Worm (Caenorhabditis elegans): Measurements from ENCODE around the gene F09C8.1.

F09C8.1 gene

DNA sequence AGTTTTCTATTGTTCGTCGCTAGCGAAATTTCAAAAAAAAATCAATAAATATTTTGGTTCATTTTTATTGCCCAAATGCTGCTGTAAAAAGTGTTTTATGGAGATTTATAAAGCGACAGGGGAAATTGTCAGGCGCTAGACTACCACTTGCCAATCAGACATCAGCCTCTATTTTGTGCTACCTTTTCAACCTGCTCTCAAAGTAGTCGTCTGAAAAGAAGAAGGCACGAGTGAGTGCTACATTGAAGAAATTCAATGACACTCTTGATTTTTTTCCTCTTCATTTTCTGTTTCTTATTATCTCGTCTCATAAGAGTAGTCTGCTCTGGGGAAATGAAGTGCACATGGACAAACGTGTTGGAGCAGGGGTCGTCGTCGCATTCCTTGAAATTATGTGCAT lies 42.6 kb upstream of the F09C8.1 start (continued):
- TF ChIP-seq lsy-12 (tag; optimal IDR thresholded peaks at IDR 0.05) (peak; percentile 15), nhr-237 (tag; optimal IDR thresholded peaks at IDR 0.05) (no peak), elt-2 (tag; optimal IDR thresholded peaks at IDR 0.05) (peak; percentile 50), nhr-23 (tag; optimal IDR thresholded peaks at IDR 0.05) (peak; percentile 56), R02D3.7 (tag; optimal IDR thresholded peaks at IDR 0.05) (peak; percentile 48), ceh-82 (tag; optimal IDR thresholded peaks at IDR 0.05) (peak; percentile 49), unc-39 (tag; optimal IDR thresholded peaks at IDR 0.05) (no peak), sea-2 (GFP tag; optimal IDR thresholded peaks at IDR 0.05) (no peak), ztf-4 (tag; optimal IDR thresholded peaks at IDR 0.05) (no peak)

DNA sequence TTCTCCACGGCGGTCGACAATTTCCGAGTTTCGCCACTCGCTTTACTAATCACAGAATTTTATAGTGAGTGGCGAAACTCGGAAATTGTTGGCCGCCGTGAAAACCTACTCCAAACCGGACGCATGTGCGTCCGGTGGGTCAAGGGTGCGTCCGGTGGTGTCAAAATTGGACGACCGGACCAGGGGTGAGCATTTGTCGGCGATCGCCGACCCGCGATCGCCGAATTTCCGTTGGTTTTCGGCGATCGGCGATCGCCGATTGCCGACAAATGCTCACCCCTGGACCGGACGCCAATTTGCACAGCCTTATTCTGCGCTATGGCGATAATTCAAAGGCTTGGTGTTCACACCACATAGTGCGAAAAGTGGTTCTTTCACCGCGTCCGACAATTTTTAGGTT lies 41.0 kb upstream of the F09C8.1 start:
- no peak for TF ChIP-seq ceh-9 (tag; optimal IDR thresholded peaks at IDR 0.05)

DNA sequence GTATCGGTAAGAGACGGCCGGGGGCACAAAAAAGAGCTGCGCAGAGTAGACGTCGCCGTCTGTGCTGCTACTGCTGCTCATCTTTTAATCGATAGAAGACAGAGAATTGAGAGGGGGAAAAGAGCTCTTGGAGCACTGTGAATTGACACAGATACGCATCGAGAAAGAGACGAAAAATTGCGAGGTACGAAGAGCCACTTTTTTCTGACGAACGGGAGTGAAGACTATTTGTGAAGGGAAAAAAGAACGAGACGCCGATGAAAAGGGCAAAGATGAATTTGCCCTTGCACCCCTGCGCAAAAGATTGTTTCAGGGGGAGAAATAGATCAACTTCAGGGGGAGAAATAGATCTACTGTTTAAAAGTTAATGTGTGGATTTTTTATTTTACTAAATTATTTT lies 38.9 kb upstream of the F09C8.1 start:
- TF ChIP-seq skn-1 (tag; optimal IDR thresholded peaks at IDR 0.05) (peak; percentile 31), nhr-12 (tag; optimal IDR thresholded peaks at IDR 0.05) (no peak), nhr-23 (tag; optimal IDR thresholded peaks at IDR 0.05) (no peak), nhr-237 (tag; optimal IDR thresholded peaks at IDR 0.05) (no peak), egl-5 (tag; optimal IDR thresholded peaks at IDR 0.05) (peak; percentile 38), nhr-76 (tag; optimal IDR thresholded peaks at IDR 0.05) (no peak), hmg-11 (tag; optimal IDR thresholded peaks at IDR 0.05) (peak; percentile 30), ceh-28 (tag; optimal IDR thresholded peaks at IDR 0.05) (peak; percentile 72), ceh-82 (tag; optimal IDR thresholded peaks at IDR 0.05) (peak; percentile 4), nhr-28 (tag; optimal IDR thresholded peaks at IDR 0.05) (no peak), nfya-1 (tag; optimal IDR thresholded peaks at IDR 0.05; ENCODE audit: insufficient read depth) (peak; percentile 49), daf-12 (tag; optimal IDR thresholded peaks at IDR 0.05) (no peak), lin-15B (tag; optimal IDR thresholded peaks at IDR 0.05) (peak; percentile 14), tbx-2 (tag; optimal IDR thresholded peaks at IDR 0.05) (peak; percentile 80), snpc-4 (tag; optimal IDR thresholded peaks at IDR 0.05) (peak; percentile 44), elt-1 (tag; optimal IDR thresholded peaks at IDR 0.05) (no peak), pha-4 (tag; optimal IDR thresholded peaks at IDR 0.05) (peak; percentile 11), fkh-10 (GFP tag; optimal IDR thresholded peaks at IDR 0.05) (peak; percentile 53), lin-39 (tag; optimal IDR thresholded peaks at IDR 0.05) (peak; percentile 80)

DNA sequence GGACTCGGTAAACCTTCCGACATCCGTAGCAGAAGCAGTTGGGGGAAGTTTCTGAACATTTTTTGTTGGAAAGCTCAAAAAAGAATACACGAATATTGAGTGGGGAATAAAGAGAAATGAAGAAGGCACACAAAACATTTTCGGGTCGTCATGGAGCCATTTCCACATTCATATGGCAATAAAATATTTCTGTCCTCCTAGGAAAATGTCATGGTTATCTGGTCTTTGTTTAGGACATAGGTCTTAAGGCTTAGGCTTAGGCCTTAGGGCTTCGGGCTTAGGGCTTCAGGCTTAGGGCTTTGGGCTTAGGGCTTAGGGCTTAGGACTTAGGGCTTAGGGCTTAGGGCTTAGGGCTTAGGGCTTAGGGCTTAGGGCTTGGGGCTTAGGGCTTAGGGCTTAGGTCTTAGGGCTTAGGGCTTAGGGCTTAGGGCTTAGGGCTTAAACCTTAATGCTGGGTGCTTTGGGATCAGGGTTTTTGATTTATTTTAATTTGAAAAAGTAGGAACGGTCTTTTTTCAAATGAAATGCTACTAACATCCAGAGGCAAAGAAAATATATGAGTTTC lies 36.0 kb upstream of the F09C8.1 start, which contains the start of gene R11.3:
R11.3 (minus strand) TSS at position 51 of the 565 bp plus-strand sequence.
- TF ChIP-seq elt-1 (tag; optimal IDR thresholded peaks at IDR 0.05): no peak
- no peak for TF ChIP-seq egl-27 (tag; optimal IDR thresholded peaks at IDR 0.05)
- no peak for TF ChIP-seq ZK546.5 (tag; optimal IDR thresholded peaks at IDR 0.05)
- TF ChIP-seq egl-5 (tag; optimal IDR thresholded peaks at IDR 0.05): no peak
- no peak for TF ChIP-seq nhr-237 (tag; optimal IDR thresholded peaks at IDR 0.05)

DNA sequence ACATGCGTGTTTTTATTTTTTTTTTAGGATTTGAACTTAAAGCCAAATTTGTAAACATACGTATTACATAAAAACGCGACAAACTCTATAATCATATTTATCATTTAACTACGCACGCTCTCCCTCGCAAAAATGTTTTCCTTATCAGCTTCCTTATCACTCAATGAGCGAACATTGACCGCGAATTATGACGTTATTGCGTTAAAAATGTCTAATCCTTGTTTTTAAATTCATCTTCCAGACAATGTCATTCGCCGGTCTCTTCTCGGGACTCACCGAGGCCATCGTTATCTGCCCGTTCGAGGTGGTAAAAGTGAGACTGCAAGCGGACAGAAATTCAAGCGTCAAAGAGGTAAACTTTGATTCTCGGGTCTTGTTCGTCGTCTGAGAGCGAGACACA lies 29.2 kb upstream of the F09C8.1 start:
- peak; percentile 13 for TF ChIP-seq ceh-28 (tag; optimal IDR thresholded peaks at IDR 0.05)
- peak; percentile 99 for TF ChIP-seq elt-2 (tag; optimal IDR thresholded peaks at IDR 0.05)
- TF ChIP-seq nhr-12 (tag; optimal IDR thresholded peaks at IDR 0.05): no peak
- peak; percentile 43 for TF ChIP-seq nhr-23 (tag; optimal IDR thresholded peaks at IDR 0.05)
- no peak for TF ChIP-seq egl-27 (tag; optimal IDR thresholded peaks at IDR 0.05)
- peak; percentile 74 for TF ChIP-seq pha-4 (tag; optimal IDR thresholded peaks at IDR 0.05)
- no peak for TF ChIP-seq zag-1 (tag; optimal IDR thresholded peaks at IDR 0.05)
- TF ChIP-seq R02D3.7 (tag; optimal IDR thresholded peaks at IDR 0.05): no peak
- peak; percentile 83 for TF ChIP-seq jun-1 (tag; optimal IDR thresholded peaks at IDR 0.05)
- TF ChIP-seq mdl-1 (tag; optimal IDR thresholded peaks at IDR 0.05): peak; percentile 37
- peak; percentile 66 for TF ChIP-seq nhr-43 (tag; optimal IDR thresholded peaks at IDR 0.05; ENCODE audit: poor library complexity, severe bottlenecking)
- no peak for TF ChIP-seq fos-1 (tag; optimal IDR thresholded peaks at IDR 0.05)
- peak; percentile 100 for TF ChIP-seq pqm-1 (tag; optimal IDR thresholded peaks at IDR 0.05)
- TF ChIP-seq nhr-76 (tag; optimal IDR thresholded peaks at IDR 0.05): no peak
- no peak for TF ChIP-seq unc-39 (tag; optimal IDR thresholded peaks at IDR 0.05)
- no peak for TF ChIP-seq ceh-9 (tag; optimal IDR thresholded peaks at IDR 0.05)
- TF ChIP-seq nhr-28 (tag; optimal IDR thresholded peaks at IDR 0.05): no peak
- TF ChIP-seq nhr-77 (tag; optimal IDR thresholded peaks at IDR 0.05): no peak
- TF ChIP-seq elt-1 (tag; optimal IDR thresholded peaks at IDR 0.05): no peak
- peak in 2 of 3 experiments; percentile 69 to 90 for TF ChIP-seq elt-3 (tag; optimal IDR thresholded peaks at IDR 0.05)
- no peak for TF ChIP-seq lin-39 (tag; optimal IDR thresholded peaks at IDR 0.05)
- TF ChIP-seq ceh-16 (tag; optimal IDR thresholded peaks at IDR 0.05): no peak
- no peak for TF ChIP-seq ceh-82 (tag; optimal IDR thresholded peaks at IDR 0.05)
- TF ChIP-seq ztf-11 (tag; optimal IDR thresholded peaks at IDR 0.05): no peak
